Fruit fly (Drosophila melanogaster) whole organism, wandering third instar larva: ENCODE results near the gene pigeon.

Source experiments
- Abd-B ChIP-seq: fragments of >200 bp; optimal IDR thresholded peaks from 2 replicates; lab custom pipeline; 2017; ENCODE audit warnings: missing biosample characterization, missing genetic modification characterization
- CG32264 ChIP-seq: fragments of 200-800 bp; sonication (Bioruptor generic); optimal IDR thresholded peaks from 2 replicates; lab custom pipeline; 2016; ENCODE audit warnings: missing biosample characterization, missing genetic modification characterization
- CG9705 ChIP-seq: fragments of 200-800 bp; sonication (Bioruptor generic); optimal IDR thresholded peaks from 2 replicates; lab custom pipeline; 2018; ENCODE audit warnings: missing biosample characterization, mild to moderate bottlenecking, missing genetic modification characterization
- CrebA ChIP-seq: fragments of 200-800 bp; sonication (Bioruptor generic); optimal IDR thresholded peaks from 2 replicates; lab custom pipeline; 2016; ENCODE audit warnings: missing biosample characterization, mild to moderate bottlenecking, missing genetic modification characterization, borderline replicate concordance
- Dfd ChIP-seq: fragments of >200 bp; optimal IDR thresholded peaks from 2 replicates; lab custom pipeline; 2017; ENCODE audit warnings: missing biosample characterization, missing genetic modification characterization
- Dif ChIP-seq: fragments of 200-275, 200-300 bp; sonication (Bioruptor generic); optimal IDR thresholded peaks from 2 replicates; lab custom pipeline; 2018; ENCODE audit warnings: missing biosample characterization, missing genetic modification characterization; ENCODE audit not compliant: partially characterized antibody
- GATAd ChIP-seq: sonication (Bioruptor generic); optimal IDR thresholded peaks from 2 replicates; lab custom pipeline; 2016; ENCODE audit warnings: missing biosample characterization, missing genetic modification characterization
- HLH106 ChIP-seq: fragments of 200-800 bp; optimal IDR thresholded peaks from 3 replicates; lab custom pipeline; 2019; ENCODE audit warnings: missing biosample characterization, mild to moderate bottlenecking, missing genetic modification characterization, moderate library complexity
- Hnf4 ChIP-seq: fragments of 200-800 bp; sonication (Bioruptor generic); optimal IDR thresholded peaks from 2 replicates; lab custom pipeline; 2016; ENCODE audit warnings: missing biosample characterization, mild to moderate bottlenecking, missing genetic modification characterization
- Hr83 ChIP-seq: fragments of 200-300 bp; sonication (Bioruptor generic); optimal IDR thresholded peaks from 2 replicates; lab custom pipeline; 2016; ENCODE audit warnings: missing biosample characterization, mild to moderate bottlenecking, missing genetic modification characterization, moderate library complexity; ENCODE audit not compliant: poor library complexity, severe bottlenecking
- N ChIP-seq: fragments of >200 bp; optimal IDR thresholded peaks from 2 replicates; lab custom pipeline; 2018; ENCODE audit warnings: missing biosample characterization, missing external identifiers, missing genetic modification characterization
- OdsH ChIP-seq: fragments of 200-800 bp; sonication (Bioruptor generic); optimal IDR thresholded peaks from 2 replicates; lab custom pipeline; 2016; ENCODE audit warnings: missing biosample characterization, mild to moderate bottlenecking, missing genetic modification characterization
- Rel ChIP-seq, 2 experiments: fragments of 200-800 bp; sonication (Bioruptor generic) in 1 of 2; optimal IDR thresholded peaks; 2 replicates in 1 of 2; 3 replicates in 1 of 2; lab custom pipeline; 2016 to 2019; ENCODE audit warnings: mild to moderate bottlenecking in 2 of 2, missing biosample characterization in 2 of 2, missing genetic modification characterization in 2 of 2, moderate library complexity in 1 of 2
- Sp1 ChIP-seq: fragments of 200-800 bp; sonication (Bioruptor generic); optimal IDR thresholded peaks from 3 replicates; lab custom pipeline; 2019; ENCODE audit warnings: missing biosample characterization, mild to moderate bottlenecking, missing genetic modification characterization, moderate library complexity
- Vsx2 ChIP-seq: fragments of 200-300, 225-300 bp; sonication (Bioruptor generic); optimal IDR thresholded peaks from 2 replicates; lab custom pipeline; 2018; ENCODE audit warnings: missing biosample characterization, missing genetic modification characterization; ENCODE audit not compliant: partially characterized antibody
- br ChIP-seq: fragments of 200-800 bp; sonication (Bioruptor generic); optimal IDR thresholded peaks from 2 replicates; lab custom pipeline; 2016; ENCODE audit warnings: missing biosample characterization, missing genetic modification characterization
- dl ChIP-seq, 2 experiments: fragments of 175-275, 200-275 bp in 1 of 2; fragments of 200-275 bp in 1 of 2; sonication (Bioruptor generic); optimal IDR thresholded peaks; lab custom pipeline; 2018; ENCODE audit warnings: mild to moderate bottlenecking in 2 of 2, missing biosample characterization in 2 of 2, missing genetic modification characterization in 2 of 2, moderate library complexity in 2 of 2; ENCODE audit not compliant: partially characterized antibody in 2 of 2, insufficient read depth in 1 of 2
- dmrt93B ChIP-seq: fragments of 200-800 bp; sonication (Bioruptor generic); optimal IDR thresholded peaks from 2 replicates; lab custom pipeline; 2018; ENCODE audit warnings: missing biosample characterization, mild to moderate bottlenecking, missing genetic modification characterization
- dsf ChIP-seq: sonication (Bioruptor generic); optimal IDR thresholded peaks from 2 replicates; lab custom pipeline; 2016; ENCODE audit warnings: missing biosample characterization, missing genetic modification characterization, borderline replicate concordance
- ey ChIP-seq: fragments of 200-800 bp; sonication (Bioruptor generic); optimal IDR thresholded peaks from 2 replicates; lab custom pipeline; 2016; ENCODE audit warnings: missing biosample characterization, missing genetic modification characterization
- foxo ChIP-seq, 2 experiments: fragments of 200-800 bp; sonication (Bioruptor generic); optimal IDR thresholded peaks; 2 replicates in 1 of 2; 3 replicates in 1 of 2; lab custom pipeline; 2016 to 2017; ENCODE audit warnings: missing biosample characterization in 2 of 2, missing genetic modification characterization in 2 of 2
- fru ChIP-seq: fragments of 200-800 bp; sonication (Bioruptor generic); optimal IDR thresholded peaks from 3 replicates; lab custom pipeline; 2016; ENCODE audit warnings: missing biosample characterization, mild to moderate bottlenecking, missing genetic modification characterization
- h ChIP-seq: fragments of 200-800 bp; sonication (Bioruptor generic); optimal IDR thresholded peaks from 3 replicates; lab custom pipeline; 2016; ENCODE audit warnings: missing biosample characterization, mild to moderate bottlenecking, missing genetic modification characterization
- jim ChIP-seq: fragments of 175-275, 200-325 bp; sonication (Bioruptor generic); optimal IDR thresholded peaks from 2 replicates; lab custom pipeline; 2016; ENCODE audit warnings: missing biosample characterization, mild to moderate bottlenecking, missing genetic modification characterization
- pan ChIP-seq: fragments of >200 bp; optimal IDR thresholded peaks from 2 replicates; lab custom pipeline; 2017
- psq ChIP-seq: fragments of 200-800 bp; sonication (Bioruptor generic); optimal IDR thresholded peaks from 3 replicates; lab custom pipeline; 2017; ENCODE audit warnings: missing biosample characterization, mild to moderate bottlenecking, missing genetic modification characterization, moderate library complexity
- rgr ChIP-seq: fragments of 200-800 bp; sonication (Bioruptor generic); optimal IDR thresholded peaks from 3 replicates; lab custom pipeline; 2016; ENCODE audit warnings: missing biosample characterization, mild to moderate bottlenecking, missing genetic modification characterization
- sage ChIP-seq: fragments of 200-800 bp; sonication (Bioruptor generic); optimal IDR thresholded peaks from 2 replicates; lab custom pipeline; 2016; ENCODE audit warnings: missing biosample characterization, mild to moderate bottlenecking, missing genetic modification characterization
- tai ChIP-seq: sonication (Bioruptor generic); optimal IDR thresholded peaks from 2 replicates; lab custom pipeline; 2016; ENCODE audit warnings: missing biosample characterization, missing genetic modification characterization
- usp ChIP-seq: fragments of >200 bp; optimal IDR thresholded peaks from 2 replicates; lab custom pipeline; 2017; ENCODE audit warnings: missing biosample characterization, missing genetic modification characterization
- woc ChIP-seq: sonication (Bioruptor generic); optimal IDR thresholded peaks from 2 replicates; lab custom pipeline; 2016; ENCODE audit warnings: missing biosample characterization, mild to moderate bottlenecking, missing genetic modification characterization

The pigeon gene

dm6 chr2L:19204546-19204945, 18.7 kb downstream of the pigeon start:
- peak; percentile 74 for TF ChIP-seq Dfd (GFP tag; lab: Kevin White, UChicago)
- TF ChIP-seq dl (GFP tag; optimal IDR thresholded peaks at IDR 0.05; lab: Kevin White, UChicago; ENCODE audit: insufficient read depth in 1 of 2, partially characterized antibody in 2 of 2), result no peak

dm6 chr2L:19208874-19209273, 23.0 kb downstream of the pigeon start:
- no peak for TF ChIP-seq CG32264 (GFP tag; lab: Kevin White, UChicago)
- TF ChIP-seq CG9705 (GFP tag; lab: Kevin White, UChicago), result no peak
- no peak for TF ChIP-seq Rel (GFP tag; optimal IDR thresholded peaks at IDR 0.05; lab: Kevin White, UChicago)
- no peak for TF ChIP-seq Rel (tag; optimal IDR thresholded peaks at IDR 0.05; lab: Kevin White, UChicago)
- TF ChIP-seq jim (GFP tag; lab: Kevin White, UChicago), result no peak
- TF ChIP-seq usp (GFP tag; lab: Kevin White, UChicago), result no peak
- TF ChIP-seq OdsH (GFP tag; lab: Kevin White, UChicago), result no peak
- no peak for TF ChIP-seq ey
- TF ChIP-seq Dfd (GFP tag; lab: Kevin White, UChicago), result no peak
- TF ChIP-seq h (GFP tag; lab: Kevin White, UChicago), result no peak
- no peak for TF ChIP-seq rgr (GFP tag; lab: Kevin White, UChicago)

DNA sequence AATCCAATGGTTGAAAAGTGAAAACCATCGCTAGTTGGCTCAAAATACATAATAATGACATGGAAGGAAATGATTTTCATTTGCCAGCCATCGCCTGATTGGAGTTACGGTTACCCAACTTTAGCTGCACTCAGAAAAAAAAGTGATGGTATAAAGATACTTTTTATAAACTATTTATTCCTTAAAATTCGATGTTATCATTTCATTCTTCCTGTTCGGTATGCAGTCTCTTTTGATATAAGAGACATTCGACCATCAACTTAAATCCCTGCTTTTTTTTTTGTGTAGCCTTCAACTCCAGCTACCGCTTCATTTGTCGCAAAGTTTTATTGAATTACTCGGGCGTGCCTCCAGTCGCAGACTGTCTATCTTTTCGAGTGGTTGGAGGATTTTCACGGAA, 26.6 kb downstream of the pigeon start:
- no peak for TF ChIP-seq usp (GFP tag; lab: Kevin White, UChicago)
- TF ChIP-seq OdsH (GFP tag; lab: Kevin White, UChicago), result no peak
- TF ChIP-seq CG9705 (GFP tag; lab: Kevin White, UChicago), result no peak
- no peak for TF ChIP-seq GATAd (GFP tag; lab: Kevin White, UChicago)
- TF ChIP-seq pan (lab: Kevin White, UChicago), result no peak
- no peak for TF ChIP-seq fru (GFP tag; lab: Kevin White, UChicago)
- no peak for TF ChIP-seq Hr83 (GFP tag; lab: Kevin White, UChicago)
- no peak for TF ChIP-seq CG32264 (GFP tag; lab: Kevin White, UChicago)
- TF ChIP-seq Abd-B, result no peak
- TF ChIP-seq woc (GFP tag; lab: Kevin White, UChicago), result no peak
- TF ChIP-seq Vsx2 (GFP tag; lab: Kevin White, UChicago), result no peak
- no peak for TF ChIP-seq dsf (GFP tag; lab: Kevin White, UChicago)
- no peak for TF ChIP-seq Sp1 (GFP tag; lab: Kevin White, UChicago)
- no peak for TF ChIP-seq rgr (GFP tag; lab: Kevin White, UChicago)
- TF ChIP-seq ey, result no peak
- TF ChIP-seq foxo (GFP tag; optimal IDR thresholded peaks at IDR 0.05; lab: Kevin White, UChicago), result no peak
- TF ChIP-seq CrebA, result no peak

DNA sequence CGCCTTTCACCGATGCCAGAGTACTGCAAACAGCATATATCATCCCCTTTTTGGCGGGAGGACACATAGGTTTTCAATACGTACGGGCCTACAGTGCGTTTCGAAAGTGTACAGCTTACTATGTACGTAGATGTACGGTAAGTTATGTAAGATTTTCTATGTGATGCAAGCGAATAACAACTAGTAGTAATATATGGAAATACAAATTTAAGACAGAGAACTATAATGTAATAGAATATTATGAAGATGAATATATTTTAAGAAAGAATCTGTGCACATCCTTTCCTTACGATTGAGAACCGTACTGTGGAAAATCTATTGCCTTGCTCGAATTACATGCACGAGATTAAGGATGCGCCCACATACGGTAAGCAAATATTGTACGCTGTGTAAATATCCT, 32.1 kb downstream of the pigeon start:
- TF ChIP-seq woc (GFP tag; lab: Kevin White, UChicago), result no peak
- no peak for TF ChIP-seq br (GFP tag; lab: Kevin White, UChicago)
- TF ChIP-seq usp (GFP tag; lab: Kevin White, UChicago), result no peak
- no peak for TF ChIP-seq fru (GFP tag; lab: Kevin White, UChicago)
- TF ChIP-seq Sp1 (GFP tag; lab: Kevin White, UChicago), result no peak
- no peak for TF ChIP-seq dl (GFP tag; optimal IDR thresholded peaks at IDR 0.05; lab: Kevin White, UChicago; ENCODE audit: insufficient read depth in 1 of 2, partially characterized antibody in 2 of 2)
- no peak for TF ChIP-seq Vsx2 (GFP tag; lab: Kevin White, UChicago)
- no peak for TF ChIP-seq Hnf4 (GFP tag; lab: Kevin White, UChicago)
- TF ChIP-seq Dif (GFP tag; lab: Kevin White, UChicago), result no peak
- TF ChIP-seq dmrt93B (GFP tag; lab: Kevin White, UChicago), result no peak
- TF ChIP-seq HLH106 (tag; lab: Kevin White, UChicago), result no peak
- no peak for TF ChIP-seq N (GFP tag; lab: Kevin White, UChicago)
- TF ChIP-seq GATAd (GFP tag; lab: Kevin White, UChicago), result no peak
- no peak for TF ChIP-seq psq
- no peak for TF ChIP-seq sage (GFP tag; lab: Kevin White, UChicago)

DNA sequence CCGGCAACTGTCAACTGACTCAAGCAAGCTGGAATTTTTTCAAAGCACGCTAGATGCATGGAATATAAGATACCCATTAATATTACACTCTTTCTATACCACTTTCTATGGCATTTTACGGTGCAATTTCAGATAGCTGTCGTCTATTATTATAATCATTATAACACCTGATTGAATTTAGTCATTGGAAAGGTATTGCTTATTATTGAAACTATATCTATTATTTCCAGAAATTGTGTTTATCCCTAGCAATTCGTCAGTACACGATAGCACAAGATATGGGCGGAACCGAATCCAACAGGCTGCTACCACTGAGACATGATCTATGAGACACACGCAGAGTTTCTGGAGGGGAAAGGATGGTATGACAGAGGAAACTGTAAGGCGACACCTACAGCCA, 33.6 kb downstream of the pigeon start:
- TF ChIP-seq usp (GFP tag; lab: Kevin White, UChicago) (no peak), tai (GFP tag; lab: Kevin White, UChicago) (no peak), CG32264 (GFP tag; lab: Kevin White, UChicago) (no peak), OdsH (GFP tag; lab: Kevin White, UChicago) (no peak)
